Worm (Caenorhabditis elegans) whole organism, young adult: Measurements from ENCODE around the gene C50H2.7.

Experiments used
- B0035.1 ChIP-seq: sonication (generic microtip); optimal IDR thresholded peaks from 2 replicates; lab custom pipeline; 2016; ENCODE audit warnings: missing genetic modification characterization, mild to moderate bottlenecking, missing compliant biosample characterization, missing genotype, missing genetic modification reagents
- C17E4.6 ChIP-seq: fragments of 200-800 bp; sonication (Bioruptor generic); IDR thresholded peaks from 2 replicates; pipeline ENCODE4 v1.3.6; 2022; ENCODE audit warnings: missing genetic modification reagents, missing genetic modification characterization, missing compliant biosample characterization
- F10E7.11 ChIP-seq: sonication (generic microtip); optimal IDR thresholded peaks from 2 replicates; lab custom pipeline; 2017; ENCODE audit warnings: mild to moderate bottlenecking, missing genetic modification characterization, moderate library complexity, missing compliant biosample characterization
- F22D6.2 ChIP-seq: sonication (generic microtip); optimal IDR thresholded peaks from 2 replicates; lab custom pipeline; 2016; ENCODE audit warnings: mild to moderate bottlenecking, missing genetic modification characterization, missing compliant biosample characterization
- F23B12.7 ChIP-seq: sonication (generic microtip); optimal IDR thresholded peaks from 2 replicates; lab custom pipeline; 2017; ENCODE audit warnings: missing genetic modification characterization, mild to moderate bottlenecking, missing compliant biosample characterization, antibody characterized with exemption, moderate library complexity; ENCODE audit not compliant: insufficient read depth
- F39B2.1 ChIP-seq: fragments of 200-800 bp; sonication (Bioruptor generic); IDR thresholded peaks from 2 replicates; pipeline ENCODE4 v1.3.6; 2022; ENCODE audit warnings: missing genetic modification reagents, missing genetic modification characterization, missing compliant biosample characterization
- F52B5.7 ChIP-seq: sonication (generic microtip); optimal IDR thresholded peaks from 2 replicates; lab custom pipeline; 2016; ENCODE audit warnings: mild to moderate bottlenecking, missing genetic modification characterization, missing compliant biosample characterization
- F55B11.4 ChIP-seq: sonication (generic microtip); optimal IDR thresholded peaks from 2 replicates; lab custom pipeline; 2016; ENCODE audit warnings: missing compliant biosample characterization, missing genetic modification characterization, borderline replicate concordance; ENCODE audit not compliant: insufficient read depth
- F57A8.1 ChIP-seq: fragments of 200-800 bp; sonication (Bioruptor generic); optimal IDR thresholded peaks from 2 replicates; lab custom pipeline; 2018; ENCODE audit warnings: mild to moderate bottlenecking, missing genetic modification characterization, moderate library complexity, missing compliant biosample characterization
- K11D2.4 ChIP-seq: fragments of 200-800 bp; sonication (Bioruptor generic); IDR thresholded peaks from 2 replicates; pipeline ENCODE4 v1.3.6; 2022; ENCODE audit warnings: missing genetic modification reagents, missing genetic modification characterization, missing compliant biosample characterization
- Y53F4B.3 ChIP-seq: fragments of 200-800 bp; sonication (Bioruptor generic); IDR thresholded peaks from 2 replicates; pipeline ENCODE4 v1.3.6; 2022; ENCODE audit warnings: missing genetic modification reagents, missing genetic modification characterization, missing compliant biosample characterization
- Y53G8AR.9 ChIP-seq: fragments of 200-800 bp; sonication (Bioruptor generic); conservative IDR thresholded peaks from 2 replicates; pipeline ENCODE4 v1.3.6; 2022; ENCODE audit warnings: missing genetic modification reagents, missing genetic modification characterization, missing compliant biosample characterization
- Y56A3A.18 ChIP-seq: fragments of 200-800 bp; sonication (Bioruptor generic); IDR thresholded peaks from 2 replicates; pipeline ENCODE4 v1.3.6; 2022; ENCODE audit warnings: missing genetic modification reagents, missing genetic modification characterization, missing compliant biosample characterization
- Y67H2A.10 ChIP-seq: fragments of 200-800 bp; sonication (Bioruptor generic); conservative IDR thresholded peaks from 2 replicates; pipeline ENCODE4 v1.3.6; 2022; ENCODE audit warnings: missing genetic modification reagents, missing genetic modification characterization, missing compliant biosample characterization
- Y79H2A.3 ChIP-seq: fragments of 200-800 bp; sonication (Bioruptor generic); conservative IDR thresholded peaks from 2 replicates; pipeline ENCODE4 v1.3.6; 2022; ENCODE audit warnings: missing genetic modification reagents, missing genetic modification characterization, missing compliant biosample characterization
- Y95B8A.8 ChIP-seq: fragments of 200-800 bp; sonication (Bioruptor generic); IDR thresholded peaks from 2 replicates; pipeline ENCODE4 v1.3.6; 2022; ENCODE audit warnings: missing genetic modification reagents, missing genetic modification characterization, missing compliant biosample characterization
- akir-1 ChIP-seq: fragments of 200-800 bp; sonication (Bioruptor generic); optimal IDR thresholded peaks from 2 replicates; lab custom pipeline; 2018; ENCODE audit warnings: mild to moderate bottlenecking, missing genetic modification characterization, moderate library complexity, missing compliant biosample characterization
- ama-1 ChIP-seq, 3 experiments: fragments of 150-350 bp in 1 of 3; sonication (generic microtip) in 2 of 3; optimal IDR thresholded peaks; 2 replicates each; lab custom pipeline; 2014 to 2018; ENCODE audit warnings: missing biosample characterization in 2 of 3, missing genetic modification characterization in 2 of 3, missing genetic modification reagents in 2 of 3
- aptf-3 ChIP-seq: fragments of 200-800 bp; sonication (Bioruptor generic); IDR thresholded peaks from 2 replicates; pipeline ENCODE4 v1.3.6; 2022; ENCODE audit warnings: missing genetic modification characterization, missing compliant biosample characterization
- attf-5 ChIP-seq: fragments of 200-800 bp; sonication (Bioruptor generic); optimal IDR thresholded peaks from 2 replicates; lab custom pipeline; 2018; ENCODE audit warnings: mild to moderate bottlenecking, missing genetic modification characterization, missing compliant biosample characterization
- ccch-3 ChIP-seq: fragments of 200-800 bp; sonication (Bioruptor generic); optimal IDR thresholded peaks from 2 replicates; lab custom pipeline; 2018; ENCODE audit warnings: mild to moderate bottlenecking, missing genetic modification characterization, missing compliant biosample characterization
- chd-7 ChIP-seq: sonication (generic microtip); optimal IDR thresholded peaks from 2 replicates; lab custom pipeline; 2016; ENCODE audit warnings: mild to moderate bottlenecking, missing genetic modification characterization, moderate library complexity, missing compliant biosample characterization
- dpl-1 ChIP-seq: fragments of 150-350 bp; optimal IDR thresholded peaks from 2 replicates; lab custom pipeline; 2014; ENCODE audit warnings: missing biosample characterization, missing genetic modification reagents, missing genetic modification characterization
- ets-4 ChIP-seq: fragments of 200-800 bp; sonication (Bioruptor generic); optimal IDR thresholded peaks from 2 replicates; lab custom pipeline; 2018; ENCODE audit warnings: mild to moderate bottlenecking, missing genetic modification characterization, missing compliant biosample characterization
- fkh-3 ChIP-seq: sonication (generic microtip); optimal IDR thresholded peaks from 2 replicates; lab custom pipeline; 2016; ENCODE audit warnings: mild to moderate bottlenecking, missing genetic modification characterization, missing compliant biosample characterization
- him-1 ChIP-seq: sonication (generic microtip); optimal IDR thresholded peaks from 2 replicates; lab custom pipeline; 2016; ENCODE audit warnings: missing genotype, missing genetic modification reagents, missing genetic modification characterization, missing compliant biosample characterization
- hrde-1 ChIP-seq: sonication (generic microtip); optimal IDR thresholded peaks from 2 replicates; lab custom pipeline; 2016; ENCODE audit warnings: missing genetic modification characterization, mild to moderate bottlenecking, missing compliant biosample characterization, moderate library complexity, missing genotype, missing genetic modification reagents, borderline replicate concordance
- hsf-1 ChIP-seq: fragments of 200-800 bp; sonication (Bioruptor generic); IDR thresholded peaks from 2 replicates; pipeline ENCODE4 v1.3.6; 2022; ENCODE audit warnings: missing genetic modification reagents, missing genetic modification characterization, missing compliant biosample characterization
- let-607 ChIP-seq, 2 experiments: fragments of 200-800 bp in 1 of 2; sonication (Bioruptor generic) in 1 of 2; sonication (generic microtip) in 1 of 2; optimal IDR thresholded peaks; 2 replicates each; lab custom pipeline; 2016 to 2018; ENCODE audit warnings: mild to moderate bottlenecking in 2 of 2, missing compliant biosample characterization in 2 of 2, missing genetic modification characterization in 2 of 2, moderate library complexity in 2 of 2, missing genotype in 1 of 2
- lin-40 ChIP-seq: sonication (generic microtip); optimal IDR thresholded peaks from 2 replicates; lab custom pipeline; 2016; ENCODE audit warnings: missing genetic modification characterization, mild to moderate bottlenecking, missing compliant biosample characterization, missing genotype, missing genetic modification reagents
- lsl-1 ChIP-seq: fragments of 200-800 bp; sonication (Bioruptor generic); optimal IDR thresholded peaks from 2 replicates; lab custom pipeline; 2018; ENCODE audit warnings: mild to moderate bottlenecking, missing genetic modification characterization, moderate library complexity, missing compliant biosample characterization
- madf-8 ChIP-seq: fragments of 200-800 bp; sonication (Bioruptor generic); conservative IDR thresholded peaks from 2 replicates; pipeline ENCODE4 v1.3.6; 2022; ENCODE audit warnings: missing genetic modification reagents, missing genetic modification characterization, missing compliant biosample characterization
- mel-28 ChIP-seq: sonication (generic microtip); optimal IDR thresholded peaks from 2 replicates; lab custom pipeline; 2016; ENCODE audit warnings: borderline replicate concordance, mild to moderate bottlenecking, missing genetic modification characterization, missing compliant biosample characterization
- mxl-1 ChIP-seq: sonication (generic microtip); optimal IDR thresholded peaks from 2 replicates; lab custom pipeline; 2016; ENCODE audit warnings: missing genetic modification characterization, missing compliant biosample characterization
- nfyb-1 ChIP-seq: fragments of 200-800 bp; sonication (Bioruptor generic); IDR thresholded peaks from 2 replicates; pipeline ENCODE4 v1.3.6; 2022; ENCODE audit warnings: missing genetic modification reagents, missing genetic modification characterization, missing compliant biosample characterization
- nhr-27 ChIP-seq: fragments of 200-800 bp; sonication (Bioruptor generic); optimal IDR thresholded peaks from 2 replicates; lab custom pipeline; 2018; ENCODE audit warnings: mild to moderate bottlenecking, missing genetic modification characterization, moderate library complexity, missing compliant biosample characterization
- nhr-80 ChIP-seq: sonication (generic microtip); optimal IDR thresholded peaks from 2 replicates; lab custom pipeline; 2016; ENCODE audit warnings: missing genetic modification characterization, missing compliant biosample characterization
- pha-4 ChIP-seq: fragments of 150-350 bp; sonication (generic microtip); optimal IDR thresholded peaks from 2 replicates; lab custom pipeline; 2014; ENCODE audit warnings: missing biosample characterization, missing genetic modification reagents, missing genetic modification characterization
- rpc-1 ChIP-seq, 2 experiments: fragments of 150-350 bp in 1 of 2; sonication (generic microtip) in 1 of 2; optimal IDR thresholded peaks; 2 replicates each; lab custom pipeline; 2014 to 2018; ENCODE audit warnings: missing biosample characterization in 1 of 2, missing genetic modification characterization in 1 of 2, missing genetic modification reagents in 1 of 2, missing genotype in 1 of 2
- snpc-4 ChIP-seq, 5 experiments: fragments of 150-350 bp in 1 of 5; sonication (generic microtip) in 4 of 5; optimal IDR thresholded peaks; 2 replicates each; lab custom pipeline; 2014 to 2018; ENCODE audit warnings: missing genetic modification characterization in 5 of 5, missing biosample characterization in 3 of 5, antibody characterized with exemption in 2 of 5, mild to moderate bottlenecking in 2 of 5, missing compliant biosample characterization in 2 of 5, missing genotype in 2 of 5, moderate library complexity in 2 of 5, missing genetic modification reagents in 1 of 5
- somi-1 ChIP-seq: fragments of 200-800 bp; sonication (Bioruptor generic); optimal IDR thresholded peaks from 2 replicates; lab custom pipeline; 2018; ENCODE audit warnings: mild to moderate bottlenecking, missing genetic modification characterization, missing compliant biosample characterization
- sptf-2 ChIP-seq: fragments of 200-800 bp; sonication (Bioruptor generic); optimal IDR thresholded peaks from 2 replicates; lab custom pipeline; 2018; ENCODE audit warnings: mild to moderate bottlenecking, missing genetic modification characterization, missing compliant biosample characterization
- ztf-6 ChIP-seq: fragments of 200-800 bp; sonication (Bioruptor generic); IDR thresholded peaks from 2 replicates; pipeline ENCODE4 v1.3.6; 2022; ENCODE audit warnings: missing genetic modification reagents, missing genetic modification characterization, missing compliant biosample characterization

Gene C50H2.7

ce11 chrV:9926240-9926639 lies 3.7 kb downstream of the C50H2.7 start, which contains the start of gene C50H2.13:
TSS of gene C50H2.13 (plus strand) at chrV:9926540.
- TF ChIP-seq Y53F4B.3 (GFP tag; lab: Robert Waterston, UW) (no peak), fkh-3 (tag; lab: Kevin White, UChicago) (no peak), F22D6.2 (no peak), ama-1 (optimal IDR thresholded peaks at IDR 0.05; lab: Kevin White, UChicago) (no peak), ama-1 (GFP tag; optimal IDR thresholded peaks at IDR 0.05; lab: Kevin White, UChicago) (no peak), F57A8.1 (no peak), mel-28 (tag; lab: Kevin White, UChicago) (no peak), nhr-27 (no peak), F10E7.11 (no peak), akir-1 (GFP tag; lab: Kevin White, UChicago) (no peak), rpc-1 (optimal IDR thresholded peaks at IDR 0.05; lab: Kevin White, UChicago) (no peak), rpc-1 (tag; optimal IDR thresholded peaks at IDR 0.05; lab: Kevin White, UChicago) (no peak), K11D2.4 (GFP tag; lab: Robert Waterston, UW) (no peak), attf-5 (GFP tag; lab: Kevin White, UChicago) (no peak), lin-40 (tag; lab: Kevin White, UChicago) (no peak), ccch-3 (GFP tag; lab: Kevin White, UChicago) (no peak), Y79H2A.3 (GFP tag; lab: Robert Waterston, UW) (no peak), C17E4.6 (no peak)

- TF ChIP-seq lsl-1 (GFP tag; lab: Kevin White, UChicago) (peak; percentile 56), fkh-3 (tag; lab: Kevin White, UChicago) (no peak), nfyb-1 (GFP tag; lab: Robert Waterston, UW) (0 out of 2 replicates have a peak, but pooled peaks have one; percentile 53), him-1 (no peak), F22D6.2 (no peak), hrde-1 (peak; percentile 35)
Observed at ce11 chrV:9927381-9927780, 4.8 kb downstream of the C50H2.7 start.

- TF ChIP-seq Y56A3A.18 (GFP tag; lab: Robert Waterston, UW) (no peak), nhr-80 (tag; lab: Kevin White, UChicago) (peak; percentile 60), Y53G8AR.9 (GFP tag; lab: Robert Waterston, UW) (0 out of 2 replicates have a peak, but pooled peaks have one; percentile 44), madf-8 (GFP tag; lab: Robert Waterston, UW) (no peak), let-607 (tag; optimal IDR thresholded peaks at IDR 0.05; lab: Kevin White, UChicago) (peak; percentile 43 to 49), ztf-6 (no peak)
Observed at ce11 chrV:9927954-9928353, 5.4 kb downstream of the C50H2.7 start.

- TF ChIP-seq snpc-4 (GFP tag; optimal IDR thresholded peaks at IDR 0.05; lab: Kevin White, UChicago): no peak
- no peak for TF ChIP-seq snpc-4 (tag; optimal IDR thresholded peaks at IDR 0.05; lab: Kevin White, UChicago)
- no peak for TF ChIP-seq chd-7
- no peak for TF ChIP-seq B0035.1 (tag; lab: Kevin White, UChicago)
- TF ChIP-seq Y67H2A.10: no peak
- TF ChIP-seq pha-4: no peak
- TF ChIP-seq F39B2.1 (GFP tag; lab: Robert Waterston, UW): no peak
- TF ChIP-seq somi-1 (GFP tag; lab: Kevin White, UChicago): no peak
- TF ChIP-seq F55B11.4 (tag; lab: Kevin White, UChicago): no peak
- TF ChIP-seq aptf-3 (GFP tag; lab: Robert Waterston, UW): no peak
- TF ChIP-seq dpl-1 (GFP tag; lab: Kevin White, UChicago): peak; percentile 20
- TF ChIP-seq F52B5.7: no peak
- TF ChIP-seq mxl-1: no peak
- TF ChIP-seq lsl-1 (GFP tag; lab: Kevin White, UChicago): peak; percentile 7
- peak; percentile 37 for TF ChIP-seq F23B12.7
- TF ChIP-seq ets-4 (GFP tag; lab: Kevin White, UChicago): no peak
- TF ChIP-seq Y95B8A.8 (GFP tag; lab: Robert Waterston, UW): no peak
- no peak for TF ChIP-seq Y56A3A.18 (GFP tag; lab: Robert Waterston, UW)
- TF ChIP-seq hsf-1: no peak
- TF ChIP-seq sptf-2 (GFP tag; lab: Kevin White, UChicago): no peak
Observed at ce11 chrV:9930612-9931065, 8.1 kb downstream of the C50H2.7 start, which contains the start of the genes rmh-2 and suds-3. TSS of gene rmh-2 (minus strand) at chrV:9930775. TSS of gene suds-3 (plus strand) at chrV:9931015.
